Worm (Caenorhabditis elegans) whole organism, midembryonic: ENCODE data around the gene glr-7.
A peak's percentile ranks its signal among the peaks of the same experiment; 100 is the strongest.

Experiments
- T22C8.4 ChIP-seq: fragments of 200-800 bp; sonication (Bioruptor generic); IDR thresholded peaks from 2 replicates; pipeline ENCODE4 v1.3.6; 2022; ENCODE audit warnings: missing genetic modification characterization, missing compliant biosample characterization
- cog-1 ChIP-seq: sonication (generic microtip); optimal IDR thresholded peaks from 2 replicates; lab custom pipeline; 2016; ENCODE audit warnings: missing genetic modification characterization, missing compliant biosample characterization
- flt-1 ChIP-seq: fragments of 200-800 bp; sonication (Bioruptor generic); IDR thresholded peaks from 2 replicates; pipeline ENCODE4 v1.3.6; 2022; ENCODE audit warnings: missing genetic modification characterization, missing compliant biosample characterization
- klf-2 ChIP-seq: fragments of 200-800 bp; sonication (Bioruptor generic); conservative IDR thresholded peaks from 2 replicates; pipeline ENCODE4 v1.3.6; 2022; ENCODE audit warnings: missing genetic modification reagents, missing genetic modification characterization, missing compliant biosample characterization
- med-1 ChIP-seq: sonication (generic microtip); optimal IDR thresholded peaks from 2 replicates; lab custom pipeline; 2017; ENCODE audit warnings: missing genetic modification characterization, mild to moderate bottlenecking, missing compliant biosample characterization, antibody characterized with exemption, missing genetic modification reagents; ENCODE audit not compliant: insufficient read depth
- ref-1 ChIP-seq: fragments of 200-800 bp; sonication (Bioruptor generic); conservative IDR thresholded peaks from 2 replicates; pipeline ENCODE4 v1.3.6; 2022; ENCODE audit warnings: missing genetic modification reagents, missing genetic modification characterization, missing compliant biosample characterization
- tab-1 ChIP-seq: fragments of 200-800 bp; sonication (Bioruptor generic); IDR thresholded peaks from 2 replicates; pipeline ENCODE4 v1.3.6; 2022; ENCODE audit warnings: missing genetic modification characterization, missing compliant biosample characterization
- ztf-23 ChIP-seq: fragments of 200-800 bp; sonication (Bioruptor generic); IDR thresholded peaks from 2 replicates; pipeline ENCODE4 v1.3.6; 2022; ENCODE audit warnings: missing genetic modification reagents, missing genetic modification characterization, missing compliant biosample characterization
- ztf-29 ChIP-seq: fragments of 200-800 bp; sonication (Bioruptor generic); IDR thresholded peaks from 2 replicates; pipeline ENCODE4 v1.3.6; 2022; ENCODE audit warnings: missing genetic modification reagents, missing genetic modification characterization, missing compliant biosample characterization

glr-7 gene

DNA sequence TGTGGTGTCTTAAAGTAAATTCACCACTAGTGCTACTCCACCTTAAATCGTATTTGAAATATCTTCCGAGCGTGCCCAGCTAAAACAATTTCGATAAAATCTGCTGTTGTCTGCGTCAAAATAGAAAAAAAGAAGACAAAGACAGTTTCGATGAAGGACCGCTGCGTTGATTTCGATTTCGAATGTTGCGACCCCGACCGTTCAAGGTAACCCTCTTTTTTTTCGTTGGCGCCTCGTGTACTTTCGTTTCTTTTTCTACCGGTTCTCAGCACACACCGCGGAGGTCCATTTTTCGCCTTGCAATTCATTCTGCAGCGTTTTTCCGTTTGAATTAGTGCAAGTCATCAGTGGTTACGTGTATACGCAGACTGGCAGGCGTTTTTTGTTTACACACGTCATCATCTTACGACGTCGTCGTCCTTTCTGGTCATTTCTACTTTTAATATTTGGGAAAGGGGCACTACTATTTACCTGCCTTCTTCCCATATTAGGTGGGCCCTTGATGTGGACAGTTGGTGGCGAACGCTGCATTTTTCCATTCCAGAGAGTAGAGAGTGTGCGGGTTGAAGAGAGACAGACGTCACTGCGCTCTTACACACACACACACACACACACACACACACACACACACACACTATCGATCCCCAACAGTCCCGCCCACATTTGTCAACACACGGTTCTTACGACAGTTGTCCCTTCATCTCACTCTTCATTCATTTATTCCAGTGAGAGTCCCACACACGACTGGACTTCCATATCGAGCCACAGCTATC is 51.4 kb downstream of the glr-7 start:
- no peak for TF ChIP-seq klf-2 (GFP tag; lab: Robert Waterston, UW)
- TF ChIP-seq cog-1: peak; percentile 8
- peak; percentile 17; the same call in 1 of the 2 replicates for TF ChIP-seq T22C8.4 (GFP tag; lab: Robert Waterston, UW)
- TF ChIP-seq ztf-23 (GFP tag; lab: Robert Waterston, UW): no peak
- no peak for TF ChIP-seq flt-1

DNA sequence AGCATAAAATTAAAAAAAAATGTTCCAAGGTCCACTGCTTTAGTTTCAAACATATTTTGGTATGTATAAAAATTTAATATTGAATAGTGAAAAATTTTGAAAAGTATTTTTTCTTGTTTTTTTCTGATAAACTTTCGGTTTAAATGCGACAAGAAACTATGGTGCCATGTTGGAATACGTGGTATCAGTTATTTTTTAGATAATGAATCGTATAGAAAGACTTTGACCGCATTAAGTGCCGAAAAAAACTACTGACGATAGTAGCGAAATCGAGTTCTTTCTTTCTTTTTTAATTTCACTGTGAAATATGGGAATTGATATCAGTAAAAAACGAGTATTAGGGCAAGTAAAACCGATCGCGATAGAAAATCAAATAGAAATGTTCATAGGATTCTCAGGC is 53.8 kb downstream of the glr-7 start, which contains the start of gene T24D8.6:
Gene T24D8.6 (minus strand): TSS at position 101 of the 400 bp plus-strand sequence.
- TF ChIP-seq med-1 (GFP tag; lab: Kevin White, UChicago) (no peak), cog-1 (no peak), flt-1 (no peak), ref-1 (GFP tag; lab: Robert Waterston, UW) (no peak), ztf-29 (GFP tag; lab: Robert Waterston, UW) (no peak), ztf-23 (GFP tag; lab: Robert Waterston, UW) (no peak), T22C8.4 (GFP tag; lab: Robert Waterston, UW) (no peak), klf-2 (GFP tag; lab: Robert Waterston, UW) (no peak), tab-1 (no peak)

DNA sequence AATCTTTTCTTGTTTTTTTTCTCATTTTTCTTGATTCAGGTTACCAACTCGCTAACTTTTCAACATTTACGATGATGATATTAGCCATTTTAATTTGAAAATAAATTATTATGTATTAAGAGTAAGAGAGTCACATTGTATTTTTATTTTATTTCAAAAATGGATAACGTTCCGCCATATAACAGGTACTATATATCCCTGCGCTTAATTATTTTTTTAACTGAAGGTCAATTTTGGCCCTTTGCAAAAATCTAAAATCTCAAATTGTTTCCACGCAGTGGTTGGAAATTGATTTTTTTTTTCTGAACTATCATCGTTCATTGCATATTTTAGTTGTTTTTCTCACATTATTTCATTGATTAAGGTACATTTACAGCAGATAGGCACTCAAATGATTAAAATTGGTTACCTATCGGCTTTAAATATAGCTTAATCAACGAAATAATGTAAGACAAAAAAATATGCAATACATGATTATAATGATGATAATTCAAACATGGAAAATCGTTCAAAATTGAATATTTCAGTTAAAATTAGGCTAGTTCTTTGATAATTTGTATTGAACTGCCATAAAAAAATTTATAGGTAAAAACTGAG is 54.9 kb downstream of the glr-7 start:
- TF ChIP-seq ztf-23 (GFP tag; lab: Robert Waterston, UW) (no peak), T22C8.4 (GFP tag; lab: Robert Waterston, UW) (no peak), med-1 (GFP tag; lab: Kevin White, UChicago) (no peak), klf-2 (GFP tag; lab: Robert Waterston, UW) (no peak), cog-1 (no peak), tab-1 (no peak), ref-1 (GFP tag; lab: Robert Waterston, UW) (no peak), ztf-29 (GFP tag; lab: Robert Waterston, UW) (no peak), flt-1 (no peak)
